Worm (Caenorhabditis elegans): Measurements from ENCODE around the gene frm-10.

Gene frm-10

ce11 chrV:13420640-13421039, 42.4 kb upstream of the frm-10 start, which contains the start of gene srv-8:
Gene srv-8 (minus strand): TSS chrV:13420740.
- TF ChIP-seq pros-1 (tag; optimal IDR thresholded peaks at IDR 0.05) (no peak), Y22D7AL.16 (tag; optimal IDR thresholded peaks at IDR 0.05) (no peak), unc-42 (tag; optimal IDR thresholded peaks at IDR 0.05) (no peak), gmeb-2 (tag; optimal IDR thresholded peaks at IDR 0.05) (no peak), ceh-24 (tag; optimal IDR thresholded peaks at IDR 0.05) (no peak), ceh-19 (GFP tag; optimal IDR thresholded peaks at IDR 0.05) (no peak), che-1 (tag; optimal IDR thresholded peaks at IDR 0.05) (no peak), sdc-2 (tag; optimal IDR thresholded peaks at IDR 0.05) (no peak), unc-3 (GFP tag; conservative IDR thresholded peaks at IDR 0.05) (no peak), unc-3 (tag; optimal IDR thresholded peaks at IDR 0.05) (no peak), ceh-14 (tag; optimal IDR thresholded peaks at IDR 0.05) (no peak), elt-2 (tag; optimal IDR thresholded peaks at IDR 0.05) (no peak)

ce11 chrV:13421697-13422096, 41.3 kb upstream of the frm-10 start:
- TF ChIP-seq ceh-9 (tag; optimal IDR thresholded peaks at IDR 0.05) (no peak), pha-2 (tag; optimal IDR thresholded peaks at IDR 0.05) (no peak), hlh-30 (tag; optimal IDR thresholded peaks at IDR 0.05; ENCODE audit: insufficient read depth) (no peak), F13H6.1 (tag; optimal IDR thresholded peaks at IDR 0.05) (no peak), C38D4.7 (GFP tag; optimal IDR thresholded peaks at IDR 0.05) (no peak), ceh-2 (tag; optimal IDR thresholded peaks at IDR 0.05) (no peak), K09A11.1 (tag; optimal IDR thresholded peaks at IDR 0.05; ENCODE audit: insufficient read depth) (no peak), ceh-22 (tag; optimal IDR thresholded peaks at IDR 0.05) (no peak), ceh-19 (GFP tag; optimal IDR thresholded peaks at IDR 0.05) (no peak), sox-4 (tag; optimal IDR thresholded peaks at IDR 0.05) (no peak), che-1 (tag; optimal IDR thresholded peaks at IDR 0.05) (no peak), sox-2 (GFP tag; IDR thresholded peaks at IDR 0.05) (no peak), ceh-18 (tag; optimal IDR thresholded peaks at IDR 0.05) (no peak), ceh-31 (tag; optimal IDR thresholded peaks at IDR 0.05) (no peak), tbx-7 (tag; optimal IDR thresholded peaks at IDR 0.05) (no peak), fkh-10 (GFP tag; optimal IDR thresholded peaks at IDR 0.05) (no peak), tbx-2 (tag; optimal IDR thresholded peaks at IDR 0.05) (no peak), ceh-30 (tag; optimal IDR thresholded peaks at IDR 0.05) (no peak)

ce11 chrV:13423045-13423444, 40.0 kb upstream of the frm-10 start, which contains the start of gene srv-9:
Gene srv-9 (minus strand): TSS chrV:13423145.
- no peak for TF ChIP-seq hlh-13 (GFP tag; optimal IDR thresholded peaks at IDR 0.05)
- TF ChIP-seq pha-2 (tag; optimal IDR thresholded peaks at IDR 0.05): no peak
- TF ChIP-seq ahr-1 (tag; optimal IDR thresholded peaks at IDR 0.05): no peak
- no peak for TF ChIP-seq hlh-30 (tag; optimal IDR thresholded peaks at IDR 0.05; ENCODE audit: insufficient read depth)
- TF ChIP-seq nhr-232 (tag; optimal IDR thresholded peaks at IDR 0.05): no peak
- no peak for TF ChIP-seq zip-5 (tag; optimal IDR thresholded peaks at IDR 0.05)
- no peak for TF ChIP-seq gmeb-2 (tag; optimal IDR thresholded peaks at IDR 0.05)
- TF ChIP-seq ceh-30 (tag; optimal IDR thresholded peaks at IDR 0.05): no peak
- TF ChIP-seq K09A11.1 (tag; optimal IDR thresholded peaks at IDR 0.05; ENCODE audit: insufficient read depth): no peak

DNA sequence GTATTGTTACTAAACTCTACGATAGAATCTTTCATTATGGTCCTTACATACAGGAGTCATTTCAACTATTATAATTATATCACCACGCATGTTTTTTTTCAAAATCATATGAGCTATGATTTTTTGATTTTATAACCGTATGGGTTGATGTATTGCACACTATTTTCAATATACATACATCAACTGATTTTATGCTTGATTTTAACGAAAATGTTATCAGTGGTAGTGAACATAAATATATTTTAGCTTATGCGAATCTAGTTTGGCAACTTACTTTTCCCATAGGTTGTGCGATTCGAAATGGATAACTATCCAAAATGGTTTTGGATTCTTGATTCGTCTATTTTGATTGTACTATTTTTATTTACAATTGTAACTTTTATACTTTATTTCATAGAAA, 39.4 kb upstream of the frm-10 start, which contains the start of gene srv-10:
TSS of gene srv-10 (plus strand) at position 301 of the 400 bp plus-strand sequence.
- no peak for TF ChIP-seq zip-5 (tag; optimal IDR thresholded peaks at IDR 0.05)
- TF ChIP-seq pha-2 (tag; optimal IDR thresholded peaks at IDR 0.05): no peak
- no peak for TF ChIP-seq mec-3 (tag; optimal IDR thresholded peaks at IDR 0.05; ENCODE audit: borderline replicate concordance)
- no peak for TF ChIP-seq ceh-19 (GFP tag; optimal IDR thresholded peaks at IDR 0.05)
- no peak for TF ChIP-seq ref-2 (tag; optimal IDR thresholded peaks at IDR 0.05)
- TF ChIP-seq dve-1 (tag; optimal IDR thresholded peaks at IDR 0.05): no peak
- TF ChIP-seq pqm-1 (tag; optimal IDR thresholded peaks at IDR 0.05): no peak
- no peak for TF ChIP-seq eyg-1 (tag; optimal IDR thresholded peaks at IDR 0.05)
- no peak for TF ChIP-seq fax-1 (tag; optimal IDR thresholded peaks at IDR 0.05)
- TF ChIP-seq che-1 (tag; optimal IDR thresholded peaks at IDR 0.05): no peak
